Worm (Caenorhabditis elegans) whole organism, early embryonic: ENCODE measurements around the gene ZC239.17.

Experiments
- B0310.2 ChIP-seq: sonication (generic microtip); optimal IDR thresholded peaks from 2 replicates; lab custom pipeline; 2016; ENCODE audit warnings: mild to moderate bottlenecking, missing genetic modification characterization, missing compliant biosample characterization
- ama-1 ChIP-seq: fragments of 150-350 bp; optimal IDR thresholded peaks from 2 replicates; lab custom pipeline; 2014
- ceh-13 ChIP-seq: fragments of 200-800 bp; sonication (Bioruptor generic); optimal IDR thresholded peaks from 2 replicates; lab custom pipeline; 2018; ENCODE audit warnings: mild to moderate bottlenecking, missing genetic modification characterization, missing compliant biosample characterization
- ceh-36 ChIP-seq: sonication (generic microtip); optimal IDR thresholded peaks from 2 replicates; lab custom pipeline; 2016; ENCODE audit warnings: missing genetic modification characterization, inconsistent platforms, missing compliant biosample characterization
- ets-7 ChIP-seq: sonication (generic microtip); optimal IDR thresholded peaks from 2 replicates; lab custom pipeline; 2016; ENCODE audit warnings: missing genotype, missing genetic modification characterization, missing compliant biosample characterization
- flt-1 ChIP-seq: fragments of 200-800 bp; sonication (Bioruptor generic); IDR thresholded peaks from 2 replicates; pipeline ENCODE4 v1.3.6; 2022; ENCODE audit warnings: missing genetic modification characterization, missing compliant biosample characterization
- hmbx-1 ChIP-seq: sonication (generic microtip); optimal IDR thresholded peaks from 2 replicates; lab custom pipeline; 2016; ENCODE audit warnings: mild to moderate bottlenecking, missing genetic modification characterization, missing compliant biosample characterization
- hmg-4 ChIP-seq: fragments of 200-800 bp; sonication (Bioruptor generic); optimal IDR thresholded peaks from 2 replicates; lab custom pipeline; 2018; ENCODE audit warnings: mild to moderate bottlenecking, missing genetic modification characterization, missing compliant biosample characterization
- hnd-1 ChIP-seq: sonication (generic microtip); optimal IDR thresholded peaks from 2 replicates; lab custom pipeline; 2016; ENCODE audit warnings: missing genetic modification characterization, missing compliant biosample characterization
- pes-1 ChIP-seq: fragments of 200-800 bp; sonication (Bioruptor generic); IDR thresholded peaks from 2 replicates; pipeline ENCODE4 v1.3.6; 2022; ENCODE audit warnings: missing genetic modification reagents, missing genetic modification characterization, missing compliant biosample characterization
- tbx-37 ChIP-seq: fragments of 200-800 bp; sonication (Bioruptor generic); conservative IDR thresholded peaks from 2 replicates; pipeline ENCODE4 v1.3.6; 2022; ENCODE audit warnings: missing genetic modification reagents, missing genetic modification characterization, missing compliant biosample characterization
- tra-4 ChIP-seq: sonication (generic microtip); optimal IDR thresholded peaks from 2 replicates; lab custom pipeline; 2017; ENCODE audit warnings: missing genetic modification characterization, missing compliant biosample characterization

ce11 chrII:3262504-3262903 lies 36.8 kb upstream of the ZC239.17 start, which contains the start of gene F02E11.2:
- TF ChIP-seq ama-1 (lab: Kevin White, UChicago) (no peak), tbx-37 (GFP tag; lab: Robert Waterston, UW) (no peak), hmg-4 (no peak), tra-4 (tag; lab: Kevin White, UChicago) (no peak), hnd-1 (no peak), ets-7 (no peak), pes-1 (GFP tag; lab: Robert Waterston, UW) (no peak), hmbx-1 (tag; lab: Kevin White, UChicago) (no peak), flt-1 (GFP tag; lab: Robert Waterston, UW) (no peak), ceh-36 (tag; lab: Kevin White, UChicago) (no peak), B0310.2 (tag; lab: Kevin White, UChicago) (no peak), ceh-13 (GFP tag; lab: Kevin White, UChicago) (no peak)
